Worm (Caenorhabditis elegans) whole organism, L1 larva: ENCODE results near the gene gcy-7.

Experiments
- lin-13 ChIP-seq: fragments of 150-350 bp; optimal IDR thresholded peaks from 2 replicates; lab custom pipeline; 2014; ENCODE audit warnings: missing biosample characterization, missing genetic modification reagents, missing genetic modification characterization
- nhr-12 ChIP-seq: sonication (generic microtip); optimal IDR thresholded peaks from 2 replicates; lab custom pipeline; 2017; ENCODE audit warnings: missing biosample characterization, missing genetic modification characterization
- nhr-76 ChIP-seq: sonication (generic microtip); optimal IDR thresholded peaks from 2 replicates; lab custom pipeline; 2017; ENCODE audit warnings: missing biosample characterization, missing genetic modification characterization
- nhr-77 ChIP-seq: fragments of 150-350 bp; optimal IDR thresholded peaks from 2 replicates; lab custom pipeline; 2014; ENCODE audit warnings: missing biosample characterization, missing genetic modification characterization
- nhr-85 ChIP-seq: sonication (generic microtip); peaks from one replicate; lab custom pipeline; 2016; ENCODE audit warnings: missing genetic modification characterization, inconsistent platforms, missing compliant biosample characterization
- swsn-7 ChIP-seq: sonication (generic microtip); optimal IDR thresholded peaks from 2 replicates; lab custom pipeline; 2016; ENCODE audit warnings: missing genetic modification characterization, missing compliant biosample characterization
- unc-62 ChIP-seq: fragments of 150-350 bp; optimal IDR thresholded peaks from 2 replicates; lab custom pipeline; 2014; ENCODE audit warnings: missing biosample characterization, missing genetic modification reagents, missing genetic modification characterization
- ztf-11 ChIP-seq, 2 experiments: sonication (generic microtip); optimal IDR thresholded peaks; 2 replicates each; lab custom pipeline; 2016 to 2017; ENCODE audit warnings: missing genetic modification characterization in 2 of 2, missing biosample characterization in 1 of 2, missing compliant biosample characterization in 1 of 2

ce11 chrV:8358702-8359101, 28.5 kb upstream of the gcy-7 start:
- no peak for TF ChIP-seq nhr-77
- no peak for TF ChIP-seq lin-13 (GFP tag; lab: Kevin White, UChicago)
- no peak for TF ChIP-seq nhr-85 (tag; lab: Kevin White, UChicago)
- TF ChIP-seq ztf-11 (tag; optimal IDR thresholded peaks at IDR 0.05; lab: Kevin White, UChicago) = no peak
- TF ChIP-seq nhr-76 = no peak
- TF ChIP-seq unc-62 (GFP tag; lab: Kevin White, UChicago) = no peak
- no peak for TF ChIP-seq nhr-12 (tag; lab: Kevin White, UChicago)
- no peak for TF ChIP-seq swsn-7 (tag; lab: Kevin White, UChicago)
